Fruit fly (Drosophila melanogaster) whole organism, embryonic: Measurements from ENCODE around the gene Eig71Ea.

Source experiments
- CG10959 ChIP-seq: fragments of 200-800 bp; sonication (Bioruptor generic); IDR thresholded peaks from 2 replicates; pipeline ENCODE4 v1.3.6; 2022; ENCODE audit warnings: missing biosample characterization, missing genetic modification characterization
- CG11085 ChIP-seq: fragments of 200-800 bp; sonication (Bioruptor generic); IDR thresholded peaks from 2 replicates; pipeline ENCODE4 v1.3.6; 2022; ENCODE audit warnings: missing biosample characterization, missing genetic modification characterization
- CG11247 ChIP-seq: fragments of 200-800 bp; sonication (Bioruptor generic); IDR thresholded peaks from 2 replicates; pipeline ENCODE4 v1.3.6; 2022; ENCODE audit warnings: missing biosample characterization, missing genetic modification characterization
- CG12299 ChIP-seq: fragments of 200-800 bp; sonication (Bioruptor generic); optimal IDR thresholded peaks from 2 replicates; lab custom pipeline; 2018; ENCODE audit warnings: missing biosample characterization, mild to moderate bottlenecking, missing genetic modification characterization
- CG13296 ChIP-seq: fragments of 200-800 bp; sonication (Bioruptor generic); optimal IDR thresholded peaks from 3 replicates; lab custom pipeline; 2018; ENCODE audit warnings: missing biosample characterization, mild to moderate bottlenecking, missing genetic modification characterization
- CG13624 ChIP-seq: fragments of 200-800 bp; sonication (Bioruptor generic); optimal IDR thresholded peaks from 2 replicates; lab custom pipeline; 2016; ENCODE audit warnings: missing biosample characterization, missing genetic modification characterization
- CG16779 ChIP-seq: fragments of 200-800 bp; sonication (Bioruptor generic); IDR thresholded peaks from 2 replicates; pipeline ENCODE4 v1.3.6; 2022; ENCODE audit warnings: missing biosample characterization, missing genetic modification characterization
- CG17802 ChIP-seq: fragments of 200-800 bp; sonication (Bioruptor generic); optimal IDR thresholded peaks from 2 replicates; lab custom pipeline; 2018; ENCODE audit warnings: missing biosample characterization, mild to moderate bottlenecking, missing genetic modification characterization, moderate library complexity
- CG18619 ChIP-seq: fragments of 200-800 bp; sonication (Bioruptor generic); optimal IDR thresholded peaks from 3 replicates; lab custom pipeline; 2017; ENCODE audit warnings: missing biosample characterization, mild to moderate bottlenecking, missing genetic modification characterization
- CG33557 ChIP-seq: fragments of 200-800 bp; sonication (Bioruptor generic); optimal IDR thresholded peaks from 2 replicates; lab custom pipeline; 2019; ENCODE audit warnings: missing biosample characterization, mild to moderate bottlenecking, missing genetic modification characterization, moderate library complexity
- CG4360 ChIP-seq: fragments of 200-800 bp; sonication (Bioruptor generic); IDR thresholded peaks from 2 replicates; pipeline ENCODE4 v1.3.6; 2022; ENCODE audit warnings: missing biosample characterization, missing genetic modification characterization
- CG4820 ChIP-seq: fragments of 200-800 bp; sonication (Bioruptor generic); optimal IDR thresholded peaks from 3 replicates; lab custom pipeline; 2016; ENCODE audit warnings: missing biosample characterization, missing genetic modification characterization
- CG6654 ChIP-seq: fragments of 200-800 bp; sonication (Bioruptor generic); optimal IDR thresholded peaks from 2 replicates; lab custom pipeline; 2017; ENCODE audit warnings: missing biosample characterization, mild to moderate bottlenecking, missing genetic modification characterization
- CG6689 ChIP-seq: fragments of 200-800 bp; sonication (Bioruptor generic); IDR thresholded peaks from 2 replicates; pipeline ENCODE4 v1.3.6; 2022; ENCODE audit warnings: missing biosample characterization, missing genetic modification characterization
- CG6854 ChIP-seq: fragments of 200-800 bp; sonication (Bioruptor generic); optimal IDR thresholded peaks from 3 replicates; lab custom pipeline; 2017; ENCODE audit warnings: missing biosample characterization, mild to moderate bottlenecking, missing genetic modification characterization
- CG7786 ChIP-seq: fragments of 200-800 bp; sonication (Bioruptor generic); optimal IDR thresholded peaks from 2 replicates; lab custom pipeline; 2016; ENCODE audit warnings: missing biosample characterization, missing genetic modification characterization
- CG7928 ChIP-seq: fragments of 200-800 bp; sonication (Bioruptor generic); optimal IDR thresholded peaks from 2 replicates; lab custom pipeline; 2017; ENCODE audit warnings: missing biosample characterization, mild to moderate bottlenecking, missing genetic modification characterization
- CG8924 ChIP-seq: fragments of 200-800 bp; optimal IDR thresholded peaks from 3 replicates; lab custom pipeline; 2019; ENCODE audit warnings: missing biosample characterization, mild to moderate bottlenecking, missing genetic modification characterization, moderate library complexity
- CG9727 ChIP-seq: fragments of 200-800 bp; sonication (Bioruptor generic); optimal IDR thresholded peaks from 3 replicates; lab custom pipeline; 2017; ENCODE audit warnings: missing biosample characterization, mild to moderate bottlenecking, missing genetic modification characterization
- CG9876 ChIP-seq: fragments of 200-800 bp; sonication (Bioruptor generic); optimal IDR thresholded peaks from 2 replicates; lab custom pipeline; 2016; ENCODE audit warnings: missing biosample characterization, missing genetic modification characterization
- Dp ChIP-seq: fragments of 200-800 bp; sonication (Bioruptor generic); optimal IDR thresholded peaks from 2 replicates; lab custom pipeline; 2018; ENCODE audit warnings: missing biosample characterization, mild to moderate bottlenecking, missing genetic modification characterization, moderate library complexity
- H2.0 ChIP-seq: fragments of 200-800 bp; sonication (Bioruptor generic); IDR thresholded peaks from 2 replicates; pipeline ENCODE4 v1.3.6; 2022; ENCODE audit warnings: missing biosample characterization, missing genetic modification characterization
- HmgD ChIP-seq: fragments of 200-800 bp; sonication (Bioruptor generic); optimal IDR thresholded peaks from 3 replicates; lab custom pipeline; 2016; ENCODE audit warnings: missing biosample characterization, missing genetic modification characterization
- Hr3 ChIP-seq: fragments of 200-800 bp; sonication (Bioruptor generic); optimal IDR thresholded peaks from 3 replicates; lab custom pipeline; 2016; ENCODE audit warnings: missing biosample characterization, missing genetic modification characterization
- Lim3 ChIP-seq: fragments of 200-800 bp; sonication (Bioruptor generic); IDR thresholded peaks from 2 replicates; pipeline ENCODE4 v1.3.6; 2022; ENCODE audit warnings: missing biosample characterization, missing genetic modification characterization
- Sox102F ChIP-seq: fragments of 200-800 bp; sonication (Bioruptor generic); optimal IDR thresholded peaks from 2 replicates; lab custom pipeline; 2018; ENCODE audit warnings: missing biosample characterization, mild to moderate bottlenecking, missing genetic modification characterization, moderate library complexity
- Spps ChIP-seq: fragments of 200-800 bp; sonication (Bioruptor generic); optimal IDR thresholded peaks from 2 replicates; lab custom pipeline; 2018; ENCODE audit warnings: missing biosample characterization, mild to moderate bottlenecking, missing genetic modification characterization
- Usf ChIP-seq: fragments of 200-800 bp; sonication (Bioruptor generic); optimal IDR thresholded peaks from 2 replicates; lab custom pipeline; 2017; ENCODE audit warnings: missing genotype, missing biosample characterization, missing genetic modification characterization
- Xbp1 ChIP-seq: fragments of 200-800 bp; sonication (Bioruptor generic); optimal IDR thresholded peaks from 3 replicates; lab custom pipeline; 2016; ENCODE audit warnings: missing biosample characterization, mild to moderate bottlenecking, missing genetic modification characterization
- Xrp1 ChIP-seq: fragments of 200-800 bp; sonication (Bioruptor generic); IDR thresholded peaks from 2 replicates; pipeline ENCODE4 v1.3.6; 2022; ENCODE audit warnings: missing biosample characterization, missing genetic modification characterization
- ara ChIP-seq: fragments of 200-800 bp; sonication (Bioruptor generic); IDR thresholded peaks from 2 replicates; pipeline ENCODE4 v1.3.6; 2022; ENCODE audit warnings: missing biosample characterization, missing genetic modification characterization
- az2 ChIP-seq: fragments of 200-800 bp; sonication (Bioruptor generic); optimal IDR thresholded peaks from 3 replicates; lab custom pipeline; 2016; ENCODE audit warnings: missing biosample characterization, missing genetic modification characterization
- chn ChIP-seq: fragments of 200-800 bp; sonication (Bioruptor generic); optimal IDR thresholded peaks from 2 replicates; lab custom pipeline; 2016; ENCODE audit warnings: missing biosample characterization, missing genetic modification characterization
- ci ChIP-seq: fragments of 200-800 bp; sonication (Bioruptor generic); IDR thresholded peaks from 3 replicates; pipeline ENCODE4 v1.3.6; 2022; ENCODE audit warnings: missing biosample characterization, missing genetic modification characterization
- crol ChIP-seq: fragments of 200-800 bp; sonication (Bioruptor generic); IDR thresholded peaks from 2 replicates; pipeline ENCODE4 v1.3.6; 2022; ENCODE audit warnings: missing biosample characterization, missing genetic modification characterization
- dan ChIP-seq: fragments of 200-800 bp; sonication (Bioruptor generic); IDR thresholded peaks from 2 replicates; pipeline ENCODE4 v1.3.6; 2022; ENCODE audit warnings: missing biosample characterization, missing genetic modification characterization
- dimm ChIP-seq: fragments of 200-800 bp; sonication (Bioruptor generic); IDR thresholded peaks from 2 replicates; pipeline ENCODE4 v1.3.6; 2022; ENCODE audit warnings: missing biosample characterization, missing genetic modification characterization
- dm ChIP-seq: fragments of 200-800 bp; sonication (Bioruptor generic); optimal IDR thresholded peaks from 3 replicates; lab custom pipeline; 2016; ENCODE audit warnings: missing biosample characterization, missing genetic modification characterization
- dmrt11E ChIP-seq: fragments of 200-800 bp; sonication (Bioruptor generic); optimal IDR thresholded peaks from 3 replicates; lab custom pipeline; 2018; ENCODE audit warnings: missing biosample characterization, mild to moderate bottlenecking, missing genetic modification characterization, moderate library complexity
- en ChIP-seq: fragments of 200-800 bp; sonication (Bioruptor generic); optimal IDR thresholded peaks from 2 replicates; lab custom pipeline; 2016; ENCODE audit warnings: missing biosample characterization, missing genetic modification characterization
- ewg ChIP-seq: fragments of 200-800 bp; sonication (Bioruptor generic); optimal IDR thresholded peaks from 3 replicates; lab custom pipeline; 2017; ENCODE audit warnings: mild to moderate bottlenecking, missing biosample characterization, missing genetic modification reagents, missing genetic modification characterization
- grau ChIP-seq: fragments of 200-800 bp; optimal IDR thresholded peaks from 3 replicates; lab custom pipeline; 2019; ENCODE audit warnings: missing biosample characterization, mild to moderate bottlenecking, missing genetic modification characterization, moderate library complexity
- gsb-n ChIP-seq: fragments of 200-800 bp; sonication (Bioruptor generic); optimal IDR thresholded peaks from 3 replicates; lab custom pipeline; 2018; ENCODE audit warnings: missing biosample characterization, mild to moderate bottlenecking, missing genetic modification characterization
- ken ChIP-seq: fragments of 200-800 bp; sonication (Bioruptor generic); IDR thresholded peaks from 3 replicates; pipeline ENCODE4 v1.3.6; 2022; ENCODE audit warnings: missing biosample characterization, missing genetic modification characterization
- mirr ChIP-seq: fragments of 200-800 bp; sonication (Bioruptor generic); optimal IDR thresholded peaks from 3 replicates; lab custom pipeline; 2018; ENCODE audit warnings: missing biosample characterization, mild to moderate bottlenecking, missing genetic modification characterization
- nau ChIP-seq: fragments of 200-800 bp; sonication (Bioruptor generic); optimal IDR thresholded peaks from 3 replicates; lab custom pipeline; 2017; ENCODE audit warnings: missing biosample characterization, mild to moderate bottlenecking, missing genetic modification characterization, missing genetic modification reagents
- pita ChIP-seq: fragments of 200-800 bp; sonication (Bioruptor generic); optimal IDR thresholded peaks from 2 replicates; lab custom pipeline; 2017; ENCODE audit warnings: missing biosample characterization, mild to moderate bottlenecking, missing genetic modification characterization
- repo ChIP-seq: fragments of 200-800 bp; sonication (Bioruptor generic); optimal IDR thresholded peaks from 2 replicates; lab custom pipeline; 2016; ENCODE audit warnings: missing biosample characterization, missing genetic modification characterization
- seq ChIP-seq: fragments of 200-800 bp; sonication (Bioruptor generic); IDR thresholded peaks from 2 replicates; pipeline ENCODE4 v1.3.6; 2022; ENCODE audit warnings: missing biosample characterization, missing genetic modification characterization
- sqz ChIP-seq: fragments of 200-800 bp; sonication (Bioruptor generic); optimal IDR thresholded peaks from 3 replicates; lab custom pipeline; 2018; ENCODE audit warnings: missing biosample characterization, mild to moderate bottlenecking, missing genetic modification characterization
- toy ChIP-seq: fragments of 200-800 bp; sonication (Bioruptor generic); IDR thresholded peaks from 2 replicates; pipeline ENCODE4 v1.3.6; 2022; ENCODE audit warnings: missing biosample characterization, missing genetic modification characterization
- wdn ChIP-seq: fragments of 200-800 bp; sonication (Bioruptor generic); IDR thresholded peaks from 2 replicates; pipeline ENCODE4 v1.3.6; 2022; ENCODE audit warnings: missing biosample characterization, missing genetic modification characterization
- z ChIP-seq: fragments of 200-800 bp; sonication (Bioruptor generic); IDR thresholded peaks from 3 replicates; pipeline ENCODE4 v1.3.6; 2022; ENCODE audit warnings: missing biosample characterization, missing genetic modification characterization

The Eig71Ea gene

dm6 chr3L:15670455-15670854 lies 21.0 kb upstream of the Eig71Ea start (continued):
- TF ChIP-seq CG13296 (GFP tag; lab: Kevin White, UChicago) (no peak), CG18619 (GFP tag; lab: Kevin White, UChicago) (no peak), CG10959 (GFP tag; lab: Robert Waterston, UW) (peak; percentile 48; the same call in 1 of the 2 replicates), CG13624 (no peak), chn (GFP tag; lab: Kevin White, UChicago) (no peak), ci (GFP tag; lab: Robert Waterston, UW) (no peak), mirr (no peak), en (no peak), H2.0 (GFP tag; lab: Robert Waterston, UW) (no peak), repo (no peak), CG6654 (GFP tag; lab: Kevin White, UChicago) (no peak), grau (peak; percentile 30), CG11247 (no peak), Hr3 (GFP tag; lab: Kevin White, UChicago) (peak; percentile 9), toy (no peak), Xbp1 (GFP tag; lab: Kevin White, UChicago) (no peak), wdn (GFP tag; lab: Robert Waterston, UW) (no peak), CG11085 (GFP tag; lab: Robert Waterston, UW) (no peak), CG12299 (tag; lab: Kevin White, UChicago) (no peak), Xrp1 (GFP tag; lab: Robert Waterston, UW) (peak; percentile 66; the same call in 1 of the 2 replicates), sqz (GFP tag; lab: Kevin White, UChicago) (no peak), CG9727 (GFP tag; lab: Kevin White, UChicago) (peak; percentile 81), dan (GFP tag; lab: Robert Waterston, UW) (no peak), dmrt11E (tag; lab: Kevin White, UChicago) (peak; percentile 86), CG9876 (GFP tag; lab: Kevin White, UChicago) (no peak), CG4820 (GFP tag; lab: Kevin White, UChicago) (no peak), CG4360 (GFP tag; lab: Robert Waterston, UW) (no peak), gsb-n (tag; lab: Kevin White, UChicago) (peak; percentile 19), Spps (tag; lab: Kevin White, UChicago) (peak; percentile 10), CG16779 (no peak), CG6689 (0 out of 2 replicates have a peak, but pooled peaks have one; percentile 13), ewg (no peak), ken (GFP tag; lab: Robert Waterston, UW) (no peak), CG7928 (GFP tag; lab: Kevin White, UChicago) (no peak), ara (GFP tag; lab: Robert Waterston, UW) (0 out of 2 replicates have a peak, but pooled peaks have one; percentile 24), Sox102F (GFP tag; lab: Kevin White, UChicago) (no peak), az2 (GFP tag; lab: Kevin White, UChicago) (peak; percentile 12), crol (no peak), CG8924 (tag; lab: Kevin White, UChicago) (peak; percentile 56), CG7786 (GFP tag; lab: Kevin White, UChicago) (no peak), CG6854 (GFP tag; lab: Kevin White, UChicago) (no peak), CG33557 (GFP tag; lab: Kevin White, UChicago) (peak; percentile 73), CG17802 (no peak), dimm (GFP tag; lab: Robert Waterston, UW) (no peak), seq (no peak), dm (no peak), Usf (GFP tag; lab: Kevin White, UChicago) (no peak), Lim3 (no peak), z (GFP tag; lab: Robert Waterston, UW) (no peak), pita (no peak), nau (GFP tag; lab: Kevin White, UChicago) (no peak), HmgD (no peak), Dp (GFP tag; lab: Kevin White, UChicago) (no peak)
